Worm (Caenorhabditis elegans): ENCODE data around the gene C08B6.18.

- TF ChIP-seq elt-3 (tag; optimal IDR thresholded peaks at IDR 0.05) (no peak), nhr-77 (tag; optimal IDR thresholded peaks at IDR 0.05) (no peak), hlh-17 (GFP tag; optimal IDR thresholded peaks at IDR 0.05; ENCODE audit: borderline replicate concordance) (no peak), dpl-1 (GFP tag; optimal IDR thresholded peaks at IDR 0.05) (no peak), snpc-4 (tag; optimal IDR thresholded peaks at IDR 0.05) (no peak), efl-1 (optimal IDR thresholded peaks at IDR 0.05) (no peak), efl-1 (GFP tag; optimal IDR thresholded peaks at IDR 0.05 in 1 of 2) (no peak), fkh-10 (GFP tag; optimal IDR thresholded peaks at IDR 0.05) (no peak), unc-62 (GFP tag; optimal IDR thresholded peaks at IDR 0.05) (no peak)
Measured at ce11 chrV:10112187-10112586, 21.7 kb downstream of the C08B6.18 start, which contains the start of gene C08B6.3.
